Fruit fly (Drosophila melanogaster) whole organism, embryonic: ENCODE measurements around the gene CG2059.
A peak's percentile ranks its signal among the peaks of the same experiment; 100 is the strongest.

ENCODE experiments used
- Antp ChIP-seq: fragments of 200-800 bp; sonication (Bioruptor generic); optimal IDR thresholded peaks from 3 replicates; lab custom pipeline; 2016; ENCODE audit warnings: missing biosample characterization, missing genetic modification characterization
- Atf3 ChIP-seq: fragments of 200-800 bp; sonication (Bioruptor generic); optimal IDR thresholded peaks from 3 replicates; lab custom pipeline; 2016; ENCODE audit warnings: missing biosample characterization, missing genetic modification characterization
- B-H1 ChIP-seq: fragments of 200-800 bp; sonication (Bioruptor generic); IDR thresholded peaks from 3 replicates; pipeline ENCODE4 v1.3.6; 2022; ENCODE audit warnings: missing biosample characterization, missing genetic modification characterization
- B-H2 ChIP-seq: fragments of 200-800 bp; sonication (Bioruptor generic); optimal IDR thresholded peaks from 2 replicates; lab custom pipeline; 2018; ENCODE audit warnings: missing biosample characterization, mild to moderate bottlenecking, missing genetic modification characterization
- Bdp1 ChIP-seq: fragments of 200-800 bp; sonication (Bioruptor generic); optimal IDR thresholded peaks from 3 replicates; lab custom pipeline; 2016; ENCODE audit warnings: missing biosample characterization, missing genetic modification characterization
- Bgb ChIP-seq: fragments of 200-800 bp; sonication (Bioruptor generic); IDR thresholded peaks from 2 replicates; pipeline ENCODE4 v1.3.6; 2022; ENCODE audit warnings: missing biosample characterization, missing genetic modification characterization; ENCODE audit not compliant: partially characterized antibody
- CG10565 ChIP-seq: fragments of 200-800 bp; sonication (Bioruptor generic); optimal IDR thresholded peaks from 3 replicates; lab custom pipeline; 2016; ENCODE audit warnings: missing biosample characterization, mild to moderate bottlenecking, missing genetic modification characterization
- CG10979 ChIP-seq: fragments of 200-800 bp; sonication (Bioruptor generic); optimal IDR thresholded peaks from 2 replicates; lab custom pipeline; 2018; ENCODE audit warnings: missing biosample characterization, mild to moderate bottlenecking, missing genetic modification characterization, moderate library complexity
- CG11085 ChIP-seq: fragments of 200-800 bp; sonication (Bioruptor generic); IDR thresholded peaks from 2 replicates; pipeline ENCODE4 v1.3.6; 2022; ENCODE audit warnings: missing biosample characterization, missing genetic modification characterization
- CG11093 ChIP-seq: fragments of 200-800 bp; sonication (Bioruptor generic); IDR thresholded peaks from 3 replicates; pipeline ENCODE4 v1.3.6; 2022; ENCODE audit warnings: missing biosample characterization, missing genetic modification characterization
- CG11398 ChIP-seq: fragments of 200-800 bp; sonication (Bioruptor generic); optimal IDR thresholded peaks from 2 replicates; lab custom pipeline; 2016; ENCODE audit warnings: missing biosample characterization, missing genetic modification characterization
- CG11456 ChIP-seq: fragments of 200-800 bp; sonication (Bioruptor generic); IDR thresholded peaks from 3 replicates; pipeline ENCODE4 v1.3.6; 2022; ENCODE audit warnings: missing biosample characterization, missing genetic modification characterization
- CG13287 ChIP-seq: fragments of 200-800 bp; sonication (Bioruptor generic); IDR thresholded peaks from 2 replicates; pipeline ENCODE4 v1.3.6; 2022; ENCODE audit warnings: missing biosample characterization, missing genetic modification characterization; ENCODE audit not compliant: partially characterized antibody
- CG13424 ChIP-seq: fragments of 200-800 bp; sonication (Bioruptor generic); optimal IDR thresholded peaks from 2 replicates; lab custom pipeline; 2019; ENCODE audit warnings: missing biosample characterization, mild to moderate bottlenecking, missing genetic modification characterization, moderate library complexity
- CG14860 ChIP-seq: fragments of 200-800 bp; sonication (Bioruptor generic); IDR thresholded peaks from 3 replicates; pipeline ENCODE4 v1.3.6; 2022; ENCODE audit warnings: missing biosample characterization, missing genetic modification characterization; ENCODE audit not compliant: partially characterized antibody
- CG17186 ChIP-seq: fragments of 200-800 bp; sonication (Bioruptor generic); optimal IDR thresholded peaks from 3 replicates; lab custom pipeline; 2017; ENCODE audit warnings: missing biosample characterization, missing genetic modification reagents, missing genetic modification characterization
- CG17359 ChIP-seq: fragments of 200-800 bp; sonication (Bioruptor generic); optimal IDR thresholded peaks from 3 replicates; lab custom pipeline; 2018; ENCODE audit warnings: missing biosample characterization, mild to moderate bottlenecking, missing genetic modification characterization, moderate library complexity
- CG18764 ChIP-seq: fragments of 200-800 bp; sonication (Bioruptor generic); optimal IDR thresholded peaks from 3 replicates; lab custom pipeline; 2016; ENCODE audit warnings: missing biosample characterization, missing genetic modification characterization
- CG31441 ChIP-seq: fragments of 200-800 bp; sonication (Bioruptor generic); IDR thresholded peaks from 2 replicates; pipeline ENCODE4 v1.3.6; 2022; ENCODE audit warnings: missing biosample characterization, missing genetic modification characterization
- CG32767 ChIP-seq: fragments of 200-800 bp; sonication (Bioruptor generic); IDR thresholded peaks from 2 replicates; pipeline ENCODE4 v1.3.6; 2022; ENCODE audit warnings: missing biosample characterization, missing genetic modification characterization
- CG3847 ChIP-seq: fragments of 200-800 bp; sonication (Bioruptor generic); IDR thresholded peaks from 2 replicates; pipeline ENCODE4 v1.3.6; 2022; ENCODE audit warnings: missing biosample characterization, missing genetic modification characterization
- CG42726 ChIP-seq: fragments of 200-800 bp; sonication (Bioruptor generic); IDR thresholded peaks from 2 replicates; pipeline ENCODE4 v1.3.6; 2022; ENCODE audit warnings: missing biosample characterization, missing genetic modification characterization; ENCODE audit not compliant: partially characterized antibody
- CG4328 ChIP-seq: fragments of 200-800 bp; sonication (Bioruptor generic); optimal IDR thresholded peaks from 3 replicates; lab custom pipeline; 2017; ENCODE audit warnings: missing biosample characterization, missing genetic modification reagents, missing genetic modification characterization
- CG9437 ChIP-seq: fragments of 200-800 bp; sonication (Bioruptor generic); optimal IDR thresholded peaks from 2 replicates; lab custom pipeline; 2018; ENCODE audit warnings: missing biosample characterization, mild to moderate bottlenecking, missing genetic modification characterization
- CrebB ChIP-seq: fragments of 200-800 bp; sonication (Bioruptor generic); optimal IDR thresholded peaks from 3 replicates; lab custom pipeline; 2018; ENCODE audit warnings: missing biosample characterization, mild to moderate bottlenecking, missing genetic modification characterization
- Dp ChIP-seq: fragments of 200-800 bp; sonication (Bioruptor generic); optimal IDR thresholded peaks from 2 replicates; lab custom pipeline; 2018; ENCODE audit warnings: missing biosample characterization, mild to moderate bottlenecking, missing genetic modification characterization, moderate library complexity
- HmgZ ChIP-seq: fragments of 200-800 bp; sonication (Bioruptor generic); optimal IDR thresholded peaks from 2 replicates; lab custom pipeline; 2018; ENCODE audit warnings: missing biosample characterization, mild to moderate bottlenecking, missing genetic modification characterization
- Hmx ChIP-seq: fragments of 200-800 bp; sonication (Bioruptor generic); optimal IDR thresholded peaks from 2 replicates; lab custom pipeline; 2016; ENCODE audit warnings: missing biosample characterization, missing genetic modification characterization
- Hr3 ChIP-seq: fragments of 200-800 bp; sonication (Bioruptor generic); optimal IDR thresholded peaks from 3 replicates; lab custom pipeline; 2016; ENCODE audit warnings: missing biosample characterization, missing genetic modification characterization
- Kr ChIP-seq: fragments of 200-800 bp; sonication (Bioruptor generic); optimal IDR thresholded peaks from 2 replicates; lab custom pipeline; 2017; ENCODE audit warnings: missing biosample characterization, mild to moderate bottlenecking, missing genetic modification characterization
- Lhr ChIP-seq: fragments of 200-800 bp; sonication (Bioruptor generic); optimal IDR thresholded peaks from 3 replicates; lab custom pipeline; 2017; ENCODE audit warnings: mild to moderate bottlenecking, missing biosample characterization, missing genetic modification reagents, missing genetic modification characterization
- Max ChIP-seq: fragments of 200-800 bp; sonication (Bioruptor generic); optimal IDR thresholded peaks from 2 replicates; lab custom pipeline; 2016; ENCODE audit warnings: missing biosample characterization, mild to moderate bottlenecking, missing genetic modification characterization
- Ptx1 ChIP-seq: fragments of 200-800 bp; sonication (Bioruptor generic); IDR thresholded peaks from 2 replicates; pipeline ENCODE4 v1.3.6; 2022; ENCODE audit warnings: missing biosample characterization, missing genetic modification characterization
- Sox102F ChIP-seq: fragments of 200-800 bp; sonication (Bioruptor generic); optimal IDR thresholded peaks from 2 replicates; lab custom pipeline; 2018; ENCODE audit warnings: missing biosample characterization, mild to moderate bottlenecking, missing genetic modification characterization, moderate library complexity
- ac ChIP-seq: fragments of 200-800 bp; sonication (Bioruptor generic); optimal IDR thresholded peaks from 3 replicates; lab custom pipeline; 2017; ENCODE audit warnings: missing biosample characterization, mild to moderate bottlenecking, missing genetic modification characterization
- amos ChIP-seq: fragments of 200-800 bp; sonication (Bioruptor generic); IDR thresholded peaks from 2 replicates; pipeline ENCODE4 v1.3.6; 2022; ENCODE audit warnings: missing biosample characterization, missing genetic modification characterization; ENCODE audit not compliant: partially characterized antibody
- bigmax ChIP-seq: fragments of 200-800 bp; sonication (Bioruptor generic); optimal IDR thresholded peaks from 2 replicates; lab custom pipeline; 2018; ENCODE audit warnings: missing biosample characterization, mild to moderate bottlenecking, missing genetic modification characterization
- cad ChIP-seq: fragments of >200 bp; optimal IDR thresholded peaks from 2 replicates; lab custom pipeline; 2017; ENCODE audit warnings: missing biosample characterization, missing genetic modification characterization
- caup ChIP-seq: fragments of 200-800 bp; sonication (Bioruptor generic); optimal IDR thresholded peaks from 3 replicates; lab custom pipeline; 2017; ENCODE audit warnings: missing biosample characterization, mild to moderate bottlenecking, missing genetic modification characterization, moderate library complexity; ENCODE audit not compliant: severe bottlenecking
- chm ChIP-seq: fragments of 200-800 bp; sonication (Bioruptor generic); IDR thresholded peaks from 2 replicates; pipeline ENCODE4 v1.3.6; 2022; ENCODE audit warnings: missing biosample characterization, missing genetic modification characterization
- eve ChIP-seq, 2 experiments: fragments of >200 bp; optimal IDR thresholded peaks; 2 replicates each; lab custom pipeline; 2017; ENCODE audit warnings: missing biosample characterization in 2 of 2, missing genetic modification characterization in 2 of 2
- gce ChIP-seq: fragments of 200-800 bp; sonication (Bioruptor generic); IDR thresholded peaks from 3 replicates; pipeline ENCODE4 v1.3.6; 2022; ENCODE audit warnings: missing biosample characterization, missing genetic modification characterization
- klu ChIP-seq: fragments of 200-800 bp; sonication (Bioruptor generic); IDR thresholded peaks from 2 replicates; pipeline ENCODE4 v1.3.6; 2022; ENCODE audit warnings: missing biosample characterization, missing genetic modification characterization
- nau ChIP-seq: fragments of 200-800 bp; sonication (Bioruptor generic); optimal IDR thresholded peaks from 3 replicates; lab custom pipeline; 2017; ENCODE audit warnings: missing biosample characterization, mild to moderate bottlenecking, missing genetic modification characterization, missing genetic modification reagents
- pita ChIP-seq: fragments of 200-800 bp; sonication (Bioruptor generic); optimal IDR thresholded peaks from 2 replicates; lab custom pipeline; 2017; ENCODE audit warnings: missing biosample characterization, mild to moderate bottlenecking, missing genetic modification characterization
- sug ChIP-seq: fragments of 200-800 bp; optimal IDR thresholded peaks from 2 replicates; lab custom pipeline; 2019; ENCODE audit warnings: missing biosample characterization, mild to moderate bottlenecking, missing genetic modification characterization, moderate library complexity
- tna ChIP-seq: fragments of 200-800 bp; sonication (Bioruptor generic); IDR thresholded peaks from 2 replicates; pipeline ENCODE4 v1.3.6; 2022; ENCODE audit warnings: missing biosample characterization, missing genetic modification characterization; ENCODE audit not compliant: partially characterized antibody
- unpg ChIP-seq: fragments of 200-800 bp; sonication (Bioruptor generic); optimal IDR thresholded peaks from 3 replicates; lab custom pipeline; 2018; ENCODE audit warnings: missing biosample characterization, mild to moderate bottlenecking, missing genetic modification characterization, moderate library complexity
- zfh2 ChIP-seq: fragments of 200-800 bp; sonication (Bioruptor generic); optimal IDR thresholded peaks from 2 replicates; lab custom pipeline; 2016; ENCODE audit warnings: missing biosample characterization, missing genetic modification characterization

Gene CG2059

dm6 chrX:7293133-7293873, 7.1 kb downstream of the CG2059 start (continued):
- TF ChIP-seq CG13287 (GFP tag; lab: Robert Waterston, UW) (no peak), pita (GFP tag; lab: Kevin White, UChicago) (no peak), tna (GFP tag; lab: Robert Waterston, UW) (no peak), CG9437 (GFP tag; lab: Kevin White, UChicago) (peak; percentile 63), Kr (no peak), B-H2 (no peak), CG42726 (GFP tag; lab: Robert Waterston, UW) (no peak), bigmax (GFP tag; lab: Kevin White, UChicago) (no peak), Antp (GFP tag; lab: Kevin White, UChicago) (peak; percentile 83), CG14860 (GFP tag; lab: Robert Waterston, UW) (no peak), CG17186 (GFP tag; lab: Kevin White, UChicago) (peak; percentile 56), CrebB (tag; lab: Kevin White, UChicago) (peak; percentile 48), amos (GFP tag; lab: Robert Waterston, UW) (no peak), klu (GFP tag; lab: Robert Waterston, UW) (peak; percentile 67), CG10979 (peak; percentile 87), CG32767 (GFP tag; lab: Robert Waterston, UW) (peak; percentile 76), Hr3 (GFP tag; lab: Kevin White, UChicago) (peak; percentile 61), nau (peak; percentile 65), CG4328 (GFP tag; lab: Kevin White, UChicago) (peak; percentile 52), CG13424 (tag; lab: Kevin White, UChicago) (peak; percentile 85), zfh2 (GFP tag; lab: Kevin White, UChicago) (peak; percentile 6), CG11398 (peak; percentile 62), HmgZ (tag; lab: Kevin White, UChicago) (peak; percentile 45), Bgb (GFP tag; lab: Robert Waterston, UW) (no peak), CG31441 (peak; percentile 86), B-H1 (GFP tag; lab: Robert Waterston, UW) (peak; percentile 76), CG3847 (GFP tag; lab: Robert Waterston, UW) (peak; percentile 53), CG11093 (GFP tag; lab: Robert Waterston, UW) (peak; percentile 79), ac (GFP tag; lab: Kevin White, UChicago) (peak; percentile 73), unpg (GFP tag; lab: Kevin White, UChicago) (peak; percentile 92), Hmx (GFP tag; lab: Kevin White, UChicago) (no peak), Dp (no peak), Lhr (GFP tag; lab: Kevin White, UChicago) (peak; percentile 68), CG17359 (tag; lab: Kevin White, UChicago) (peak; percentile 88), chm (peak; percentile 90), Max (GFP tag; lab: Kevin White, UChicago) (peak; percentile 33), cad (GFP tag; lab: Kevin White, UChicago) (no peak), gce (GFP tag; lab: Robert Waterston, UW) (peak; percentile 84), caup (GFP tag; lab: Kevin White, UChicago) (peak; percentile 23), sug (tag; lab: Kevin White, UChicago) (peak; percentile 7), CG10565 (GFP tag; lab: Kevin White, UChicago) (peak; percentile 73), Bdp1 (peak; percentile 58), CG11456 (GFP tag; lab: Robert Waterston, UW) (peak; percentile 59; the same call in 2 of the 3 replicates), eve (GFP tag; optimal IDR thresholded peaks at IDR 0.05; lab: Kevin White, UChicago) (peak; percentile 42 to 91), CG11085 (GFP tag; lab: Robert Waterston, UW) (no peak), Atf3 (GFP tag; lab: Kevin White, UChicago) (peak; percentile 77), CG18764 (GFP tag; lab: Kevin White, UChicago) (peak; percentile 65), Ptx1 (GFP tag; lab: Robert Waterston, UW) (peak; percentile 84), Sox102F (GFP tag; lab: Kevin White, UChicago) (peak; percentile 94)
